Worm (Caenorhabditis elegans): ENCODE data around the gene F13E9.12.

The F13E9.12 gene

ce11 chrIV:10887285-10887684 lies 12.9 kb upstream of the F13E9.12 start, which contains the start of gene F13E9.16:
F13E9.16 (minus strand) TSS chrIV:10887385.
- TF ChIP-seq skn-1 (tag; optimal IDR thresholded peaks at IDR 0.05), result no peak
- TF ChIP-seq madf-9 (GFP tag; conservative IDR thresholded peaks at IDR 0.05), result no peak
- no peak for TF ChIP-seq gei-8 (GFP tag; optimal IDR thresholded peaks at IDR 0.05)
- TF ChIP-seq lin-13 (GFP tag; optimal IDR thresholded peaks at IDR 0.05), result no peak
- no peak for TF ChIP-seq php-3 (GFP tag; IDR thresholded peaks at IDR 0.05)
- no peak for TF ChIP-seq ces-1 (GFP tag; optimal IDR thresholded peaks at IDR 0.05)
- no peak for TF ChIP-seq lin-39 (tag; optimal IDR thresholded peaks at IDR 0.05)
- no peak for TF ChIP-seq mxl-2 (GFP tag; conservative IDR thresholded peaks at IDR 0.05)
- TF ChIP-seq ceh-44 (GFP tag; IDR thresholded peaks at IDR 0.05), result no peak

- no peak for TF ChIP-seq nhr-41 (GFP tag; IDR thresholded peaks at IDR 0.05)
- TF ChIP-seq tra-1 (GFP tag; IDR thresholded peaks at IDR 0.05), result no peak
- no peak for TF ChIP-seq mdt-29 (GFP tag; IDR thresholded peaks at IDR 0.05)
- no peak for TF ChIP-seq R02D3.7 (tag; optimal IDR thresholded peaks at IDR 0.05)
- TF ChIP-seq ceh-20 (GFP tag; IDR thresholded peaks at IDR 0.05), result no peak
These were observed 11.5 kb upstream of the F13E9.12 start, which contains the start of gene srlf-11 for ce11 chrIV:10885915-10886314. srlf-11 (minus strand) TSS chrIV:10886015.

DNA sequence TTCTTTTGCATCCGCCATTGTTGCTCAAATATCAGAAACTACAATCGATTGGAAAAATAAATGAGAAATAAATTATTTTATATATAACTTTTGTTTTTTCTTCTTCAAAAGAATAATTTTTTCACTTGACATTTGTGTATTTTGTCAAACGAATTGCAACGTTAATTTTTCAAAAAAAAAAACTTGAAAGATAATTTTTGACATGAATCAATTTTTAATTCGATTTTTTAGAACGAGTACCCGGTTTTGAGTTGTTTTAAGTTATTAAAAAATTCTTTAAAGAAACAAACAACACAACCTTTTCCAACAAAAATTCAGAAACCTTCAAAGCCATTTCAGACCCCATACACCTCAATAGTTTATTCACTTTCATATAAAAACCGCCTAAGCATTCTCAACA lies 9.8 kb upstream of the F13E9.12 start, which contains the start of gene F13E9.5:
Gene F13E9.5, minus strand, starts transcription at position 101 of the 400 bp plus-strand sequence.
- TF ChIP-seq nhr-77 (tag; optimal IDR thresholded peaks at IDR 0.05) (no peak), F10B5.3 (tag; optimal IDR thresholded peaks at IDR 0.05) (no peak), lir-3 (tag; optimal IDR thresholded peaks at IDR 0.05) (no peak), aly-2 (tag; optimal IDR thresholded peaks at IDR 0.05) (no peak), ceh-62 (tag; optimal IDR thresholded peaks at IDR 0.05) (no peak), nhr-10 (tag; optimal IDR thresholded peaks at IDR 0.05) (no peak), F37D6.2 (tag; optimal IDR thresholded peaks at IDR 0.05) (no peak), pha-4 (GFP tag; IDR thresholded peaks at IDR 0.05) (no peak), pha-4 (tag; optimal IDR thresholded peaks at IDR 0.05) (no peak), unc-130 (GFP tag; optimal IDR thresholded peaks at IDR 0.05) (no peak), lim-7 (GFP tag; IDR thresholded peaks at IDR 0.05) (no peak), duxl-1 (tag; optimal IDR thresholded peaks at IDR 0.05; ENCODE audit: poor library complexity) (no peak)

DNA sequence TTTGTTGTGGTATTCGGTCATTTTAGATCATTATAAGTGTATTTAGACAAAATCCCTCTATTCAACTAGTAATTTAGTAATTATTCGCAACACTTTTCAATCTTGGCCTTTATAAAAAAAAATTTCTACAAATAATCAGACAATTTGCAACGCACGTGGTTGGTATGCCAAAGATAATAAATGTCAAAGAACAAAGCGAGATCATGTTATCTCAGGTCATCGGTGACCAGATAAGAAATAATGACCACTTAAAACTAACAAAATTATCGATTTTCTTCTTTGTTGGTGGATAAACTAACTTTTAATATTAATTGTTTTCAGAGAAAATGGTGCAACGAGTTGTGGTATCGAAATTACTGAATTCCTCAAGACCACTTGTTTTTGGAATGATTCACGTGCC lies 6.8 kb upstream of the F13E9.12 start, which contains the start of gene F13E9.13:
Gene F13E9.13, plus strand, starts transcription at position 317 of the 400 bp plus-strand sequence.
- peak in 1 of 2 experiments; percentile 30 for TF ChIP-seq mdl-1 (tag; optimal IDR thresholded peaks at IDR 0.05)
- TF ChIP-seq pqm-1 (tag; optimal IDR thresholded peaks at IDR 0.05), result peak; percentile 2
- peak; percentile 80 for TF ChIP-seq dve-1 (tag; optimal IDR thresholded peaks at IDR 0.05; ENCODE audit: insufficient read depth)
- peak; percentile 85 for TF ChIP-seq php-3 (GFP tag; IDR thresholded peaks at IDR 0.05)
- no peak for TF ChIP-seq egl-43 (GFP tag; IDR thresholded peaks at IDR 0.05)

ce11 chrIV:10880264-10880663 lies 5.8 kb upstream of the F13E9.12 start, which contains the start of gene fipr-15:
fipr-15 (plus strand) TSS chrIV:10880564.
- TF ChIP-seq zfp-2 (tag; optimal IDR thresholded peaks at IDR 0.05) (no peak), ceh-20 (GFP tag; IDR thresholded peaks at IDR 0.05) (no peak), T26A8.4 (GFP tag; IDR thresholded peaks at IDR 0.05) (no peak), cey-2 (tag; optimal IDR thresholded peaks at IDR 0.05; ENCODE audit: borderline replicate concordance, insufficient read depth) (no peak), ZK546.5 (tag; optimal IDR thresholded peaks at IDR 0.05) (no peak), egl-27 (tag; optimal IDR thresholded peaks at IDR 0.05) (no peak)

All from whole organism, L4 larva.